Fruit fly (Drosophila melanogaster) whole organism, embryonic: ENCODE results near the gene CG5815.

Experiments used
- Adf1 ChIP-seq: fragments of 200-800 bp; sonication (Bioruptor generic); IDR thresholded peaks from 2 replicates; pipeline ENCODE4 v1.3.6; 2022; ENCODE audit warnings: missing biosample characterization, missing genetic modification characterization
- Aef1 ChIP-seq: fragments of 200-800 bp; sonication (Bioruptor generic); IDR thresholded peaks from 3 replicates; pipeline ENCODE4 v1.3.6; 2022; ENCODE audit warnings: missing biosample characterization, missing genetic modification characterization
- Awh ChIP-seq: fragments of 200-800 bp; sonication (Bioruptor generic); IDR thresholded peaks from 2 replicates; pipeline ENCODE4, ENCODE4 v1.3.6; 2022; ENCODE audit warnings: missing biosample characterization, missing genetic modification characterization
- BtbVII ChIP-seq: fragments of 200-800 bp; sonication (Bioruptor generic); optimal IDR thresholded peaks from 3 replicates; lab custom pipeline; 2017; ENCODE audit warnings: missing biosample characterization, mild to moderate bottlenecking, missing genetic modification characterization
- CG10654 ChIP-seq: fragments of 200-800 bp; sonication (Bioruptor generic); optimal IDR thresholded peaks from 2 replicates; lab custom pipeline; 2016; ENCODE audit warnings: missing biosample characterization, missing genetic modification characterization
- CG11085 ChIP-seq: fragments of 200-800 bp; sonication (Bioruptor generic); IDR thresholded peaks from 2 replicates; pipeline ENCODE4 v1.3.6; 2022; ENCODE audit warnings: missing biosample characterization, missing genetic modification characterization
- CG11398 ChIP-seq: fragments of 200-800 bp; sonication (Bioruptor generic); optimal IDR thresholded peaks from 2 replicates; lab custom pipeline; 2016; ENCODE audit warnings: missing biosample characterization, missing genetic modification characterization
- CG12659 ChIP-seq: fragments of 200-800 bp; sonication (Bioruptor generic); optimal IDR thresholded peaks from 3 replicates; lab custom pipeline; 2017; ENCODE audit warnings: mild to moderate bottlenecking, missing biosample characterization, missing genetic modification reagents, missing genetic modification characterization
- CG14441 ChIP-seq: fragments of 200-800 bp; sonication (Bioruptor generic); IDR thresholded peaks from 2 replicates; pipeline ENCODE4 v1.3.6; 2022; ENCODE audit warnings: missing biosample characterization, missing genetic modification characterization
- CG14710 ChIP-seq: fragments of 200-800 bp; sonication (Bioruptor generic); optimal IDR thresholded peaks from 3 replicates; lab custom pipeline; 2019; ENCODE audit warnings: missing biosample characterization, mild to moderate bottlenecking, missing genetic modification characterization, moderate library complexity
- CG15269 ChIP-seq: fragments of 200-800 bp; sonication (Bioruptor generic); optimal IDR thresholded peaks from 2 replicates; lab custom pipeline; 2018; ENCODE audit warnings: missing biosample characterization, mild to moderate bottlenecking, missing genetic modification characterization, moderate library complexity
- CG15514 ChIP-seq: fragments of 200-800 bp; sonication (Bioruptor generic); optimal IDR thresholded peaks from 3 replicates; lab custom pipeline; 2017; ENCODE audit warnings: missing biosample characterization, missing genetic modification characterization, mild to moderate bottlenecking, moderate library complexity, missing genetic modification reagents
- CG15601 ChIP-seq: fragments of 200-800 bp; sonication (Bioruptor generic); optimal IDR thresholded peaks from 3 replicates; lab custom pipeline; 2019; ENCODE audit warnings: missing biosample characterization, mild to moderate bottlenecking, missing genetic modification characterization, moderate library complexity
- CG17361 ChIP-seq: fragments of 200-800 bp; sonication (Bioruptor generic); IDR thresholded peaks from 3 replicates; pipeline ENCODE4 v1.3.6; 2022; ENCODE audit warnings: missing biosample characterization, missing genetic modification characterization
- CG17385 ChIP-seq: fragments of 200-800 bp; sonication (Bioruptor generic); optimal IDR thresholded peaks from 3 replicates; lab custom pipeline; 2018; ENCODE audit warnings: missing biosample characterization, mild to moderate bottlenecking, missing genetic modification characterization
- CG18262 ChIP-seq: fragments of 200-800 bp; optimal IDR thresholded peaks from 3 replicates; lab custom pipeline; 2019; ENCODE audit warnings: missing biosample characterization, mild to moderate bottlenecking, missing genetic modification characterization, moderate library complexity
- CG32532 ChIP-seq: fragments of 200-800 bp; sonication (Bioruptor generic); IDR thresholded peaks from 2 replicates; pipeline ENCODE4 v1.3.6; 2022; ENCODE audit warnings: missing biosample characterization, missing genetic modification characterization
- CG33557 ChIP-seq: fragments of 200-800 bp; sonication (Bioruptor generic); optimal IDR thresholded peaks from 2 replicates; lab custom pipeline; 2019; ENCODE audit warnings: missing biosample characterization, mild to moderate bottlenecking, missing genetic modification characterization, moderate library complexity
- CG6254 ChIP-seq: fragments of 200-800 bp; sonication (Bioruptor generic); optimal IDR thresholded peaks from 3 replicates; lab custom pipeline; 2017; ENCODE audit warnings: mild to moderate bottlenecking, missing biosample characterization, missing genetic modification reagents, missing genetic modification characterization
- CG6854 ChIP-seq: fragments of 200-800 bp; sonication (Bioruptor generic); optimal IDR thresholded peaks from 3 replicates; lab custom pipeline; 2017; ENCODE audit warnings: missing biosample characterization, mild to moderate bottlenecking, missing genetic modification characterization
- CG7839 ChIP-seq: fragments of 200-800 bp; sonication (Bioruptor generic); optimal IDR thresholded peaks from 3 replicates; lab custom pipeline; 2018; ENCODE audit warnings: missing biosample characterization, mild to moderate bottlenecking, missing genetic modification characterization, moderate library complexity
- CG8290 ChIP-seq, 3 experiments: fragments of 200-800 bp; sonication (Bioruptor generic); optimal IDR thresholded peaks; 2 replicates each; lab custom pipeline; 2016 to 2019; ENCODE audit warnings: missing biosample characterization in 3 of 3, missing genetic modification characterization in 3 of 3, mild to moderate bottlenecking in 2 of 3, moderate library complexity in 1 of 3
- CG9727 ChIP-seq: fragments of 200-800 bp; sonication (Bioruptor generic); optimal IDR thresholded peaks from 3 replicates; lab custom pipeline; 2017; ENCODE audit warnings: missing biosample characterization, mild to moderate bottlenecking, missing genetic modification characterization
- D ChIP-seq, 2 experiments: fragments of 200-800 bp in 1 of 2; fragments of >200 bp in 1 of 2; sonication (Bioruptor generic) in 1 of 2; optimal IDR thresholded peaks; 2 replicates in 1 of 2; 3 replicates in 1 of 2; lab custom pipeline; 2017; ENCODE audit warnings: mild to moderate bottlenecking in 1 of 2, missing biosample characterization in 1 of 2, missing genetic modification characterization in 1 of 2, missing genetic modification reagents in 1 of 2
- D19A ChIP-seq: fragments of 200-800 bp; optimal IDR thresholded peaks from 3 replicates; lab custom pipeline; 2019; ENCODE audit warnings: missing biosample characterization, mild to moderate bottlenecking, missing genetic modification characterization, moderate library complexity
- Eip74EF ChIP-seq, 2 experiments: fragments of 200-800 bp in 1 of 2; fragments of >200 bp in 1 of 2; sonication (Bioruptor generic) in 1 of 2; optimal IDR thresholded peaks; 2 replicates each; lab custom pipeline; 2017 to 2019; ENCODE audit warnings: missing biosample characterization in 2 of 2, missing genetic modification characterization in 2 of 2, mild to moderate bottlenecking in 1 of 2, moderate library complexity in 1 of 2
- Ets65A ChIP-seq: fragments of 200-800 bp; sonication (Bioruptor generic); peaks from one replicate; lab custom pipeline; 2016; ENCODE audit warnings: missing biosample characterization, missing genetic modification characterization
- Gug ChIP-seq: fragments of 200-800 bp; sonication (Bioruptor generic); IDR thresholded peaks from 4 replicates; pipeline ENCODE4 v1.3.6; 2022; ENCODE audit warnings: missing biosample characterization, missing genetic modification characterization
- Meics ChIP-seq: fragments of 200-800 bp; sonication (Bioruptor generic); optimal IDR thresholded peaks from 2 replicates; lab custom pipeline; 2017; ENCODE audit warnings: missing biosample characterization, mild to moderate bottlenecking, missing genetic modification characterization
- Myb ChIP-seq: fragments of 200-800 bp; sonication (Bioruptor generic); optimal IDR thresholded peaks from 2 replicates; lab custom pipeline; 2016; ENCODE audit warnings: missing biosample characterization, missing genetic modification characterization
- Ptx1 ChIP-seq: fragments of 200-800 bp; sonication (Bioruptor generic); IDR thresholded peaks from 2 replicates; pipeline ENCODE4 v1.3.6; 2022; ENCODE audit warnings: missing biosample characterization, missing genetic modification characterization
- Sry-β ChIP-seq: fragments of 200-800 bp; sonication (Bioruptor generic); optimal IDR thresholded peaks from 2 replicates; lab custom pipeline; 2018; ENCODE audit warnings: missing biosample characterization, mild to moderate bottlenecking, missing genetic modification characterization, moderate library complexity
- Usf ChIP-seq: fragments of 200-800 bp; sonication (Bioruptor generic); optimal IDR thresholded peaks from 2 replicates; lab custom pipeline; 2017; ENCODE audit warnings: missing genotype, missing biosample characterization, missing genetic modification characterization
- ara ChIP-seq: fragments of 200-800 bp; sonication (Bioruptor generic); IDR thresholded peaks from 2 replicates; pipeline ENCODE4 v1.3.6; 2022; ENCODE audit warnings: missing biosample characterization, missing genetic modification characterization
- bab2 ChIP-seq: fragments of 200-800 bp; sonication (Bioruptor generic); optimal IDR thresholded peaks from 2 replicates; lab custom pipeline; 2016; ENCODE audit warnings: missing biosample characterization, missing genetic modification characterization
- dmrt99B ChIP-seq: fragments of 200-800 bp; sonication (Bioruptor generic); optimal IDR thresholded peaks from 2 replicates; lab custom pipeline; 2018; ENCODE audit warnings: missing biosample characterization, mild to moderate bottlenecking, missing genetic modification characterization, moderate library complexity
- dpn ChIP-seq, 2 experiments: fragments of 200-800 bp; sonication (Bioruptor generic); optimal IDR thresholded peaks; 3 replicates each; lab custom pipeline; 2016; ENCODE audit warnings: missing biosample characterization in 2 of 2, missing genetic modification characterization in 2 of 2
- emc ChIP-seq: fragments of 200-800 bp; sonication (Bioruptor generic); optimal IDR thresholded peaks from 2 replicates; lab custom pipeline; 2016; ENCODE audit warnings: missing biosample characterization, missing genetic modification characterization
- exex ChIP-seq: fragments of 200-800 bp; sonication (Bioruptor generic); optimal IDR thresholded peaks from 4 replicates; lab custom pipeline; 2018; ENCODE audit warnings: missing biosample characterization, mild to moderate bottlenecking, missing genetic modification characterization, moderate library complexity
- fd102C ChIP-seq: fragments of 200-800 bp; sonication (Bioruptor generic); optimal IDR thresholded peaks from 2 replicates; lab custom pipeline; 2018; ENCODE audit warnings: missing biosample characterization, mild to moderate bottlenecking, missing genetic modification characterization, moderate library complexity
- gcm2 ChIP-seq: fragments of 200-800 bp; sonication (Bioruptor generic); optimal IDR thresholded peaks from 2 replicates; lab custom pipeline; 2016; ENCODE audit warnings: missing biosample characterization, missing genetic modification characterization
- lbe ChIP-seq: fragments of 200-800 bp; sonication (Bioruptor generic); optimal IDR thresholded peaks from 2 replicates; lab custom pipeline; 2016; ENCODE audit warnings: missing biosample characterization, mild to moderate bottlenecking, missing genetic modification characterization
- odd ChIP-seq: fragments of 200-800 bp; sonication (Bioruptor generic); optimal IDR thresholded peaks from 2 replicates; lab custom pipeline; 2017; ENCODE audit warnings: missing biosample characterization, mild to moderate bottlenecking, missing genetic modification characterization
- salm ChIP-seq: fragments of 200-800 bp; sonication (Bioruptor generic); optimal IDR thresholded peaks from 2 replicates; lab custom pipeline; 2018; ENCODE audit warnings: missing biosample characterization, mild to moderate bottlenecking, missing genetic modification characterization
- tio ChIP-seq: fragments of 200-800 bp; sonication (Bioruptor generic); optimal IDR thresholded peaks from 2 replicates; lab custom pipeline; 2017; ENCODE audit warnings: missing biosample characterization, missing genetic modification characterization, inconsistent platforms
- zf30C ChIP-seq: fragments of 200-800 bp; sonication (Bioruptor generic); optimal IDR thresholded peaks from 3 replicates; lab custom pipeline; 2018; ENCODE audit warnings: missing biosample characterization, mild to moderate bottlenecking, missing genetic modification characterization
- zfh2 ChIP-seq: fragments of 200-800 bp; sonication (Bioruptor generic); optimal IDR thresholded peaks from 2 replicates; lab custom pipeline; 2016; ENCODE audit warnings: missing biosample characterization, missing genetic modification characterization

Gene CG5815

dm6 chr3R:27153062-27153878 lies 40.9 kb downstream of the CG5815 start (continued):
- TF ChIP-seq tio (GFP tag; lab: Kevin White, UChicago) (peak; percentile 77), salm (tag; lab: Kevin White, UChicago) (no peak), fd102C (GFP tag; lab: Kevin White, UChicago) (no peak), exex (peak; percentile 47), CG14441 (GFP tag; lab: Robert Waterston, UW) (0 out of 2 replicates have a peak, but pooled peaks have one; percentile 6), CG9727 (GFP tag; lab: Kevin White, UChicago) (peak; percentile 70), dpn (GFP tag; optimal IDR thresholded peaks at IDR 0.05; lab: Kevin White, UChicago) (peak; percentile 19 to 22), CG17361 (GFP tag; lab: Robert Waterston, UW) (peak; percentile 81), CG15514 (GFP tag; lab: Kevin White, UChicago) (peak; percentile 36), ara (GFP tag; lab: Robert Waterston, UW) (no peak), CG7839 (tag; lab: Kevin White, UChicago) (peak; percentile 65), Gug (GFP tag; lab: Robert Waterston, UW) (no peak; the same call in 3 of the 4 replicates), Eip74EF (GFP tag; optimal IDR thresholded peaks at IDR 0.05; lab: Kevin White, UChicago) (no peak), D (optimal IDR thresholded peaks at IDR 0.05; lab: Kevin White, UChicago) (no peak), D (GFP tag; optimal IDR thresholded peaks at IDR 0.05; lab: Kevin White, UChicago) (peak; percentile 27), Meics (peak; percentile 71), BtbVII (peak; percentile 64), CG11398 (GFP tag; lab: Kevin White, UChicago) (no peak), Myb (GFP tag; lab: Kevin White, UChicago) (peak; percentile 15), gcm2 (peak; percentile 22), Awh (GFP tag; lab: Robert Waterston, UW) (peak; percentile 58; the same call in 1 of the 2 replicates), CG11085 (no peak), Usf (peak; percentile 60), Adf1 (GFP tag; lab: Robert Waterston, UW) (peak; percentile 6; the same call in 1 of the 2 replicates), CG8290 (GFP tag; optimal IDR thresholded peaks at IDR 0.05; lab: Kevin White, UChicago) (no peak), CG8290 (tag; optimal IDR thresholded peaks at IDR 0.05; lab: Kevin White, UChicago) (peak in 1 of 2 experiments; percentile 43), bab2 (GFP tag; lab: Kevin White, UChicago) (peak; percentile 26), CG6254 (GFP tag; lab: Kevin White, UChicago) (peak; percentile 38), lbe (GFP tag; lab: Kevin White, UChicago) (no peak), zfh2 (GFP tag; lab: Kevin White, UChicago) (peak; percentile 36), CG15601 (peak; percentile 21), Ets65A (peak; percentile 76), Aef1 (GFP tag; lab: Robert Waterston, UW) (peak; percentile 27; the same call in 1 of the 3 replicates), emc (no peak), CG12659 (peak; percentile 62), zf30C (GFP tag; lab: Kevin White, UChicago) (no peak), CG6854 (GFP tag; lab: Kevin White, UChicago) (peak; percentile 21), dmrt99B (tag; lab: Kevin White, UChicago) (peak; percentile 51), CG32532 (GFP tag; lab: Robert Waterston, UW) (peak; percentile 48; the same call in 1 of the 2 replicates), CG18262 (tag; lab: Kevin White, UChicago) (peak; percentile 68), odd (GFP tag; lab: Kevin White, UChicago) (peak; percentile 39), CG14710 (tag; lab: Kevin White, UChicago) (peak; percentile 39), CG33557 (GFP tag; lab: Kevin White, UChicago) (no peak), CG10654 (GFP tag; lab: Kevin White, UChicago) (no peak), Ptx1 (GFP tag; lab: Robert Waterston, UW) (peak; percentile 41; the same call in 1 of the 2 replicates), Sry-β (no peak), CG15269 (tag; lab: Kevin White, UChicago) (peak; percentile 70), D19A (tag; lab: Kevin White, UChicago) (peak; percentile 55), CG17385 (peak; percentile 54)
